Worm (Caenorhabditis elegans) whole organism, L1 larva: ENCODE results near the gene oma-1.

Experiments used
- Y116A8C.19 ChIP-seq: sonication (generic microtip); optimal IDR thresholded peaks from 2 replicates; lab custom pipeline; 2016; ENCODE audit warnings: missing compliant biosample characterization, missing genetic modification characterization, borderline replicate concordance
- alr-1 ChIP-seq: fragments of 200-800 bp; sonication (Bioruptor generic); optimal IDR thresholded peaks from 2 replicates; lab custom pipeline; 2018; ENCODE audit warnings: borderline replicate concordance, mild to moderate bottlenecking, missing genetic modification characterization, missing compliant biosample characterization
- ceh-82 ChIP-seq, 3 experiments: fragments of 150-350 bp in 1 of 3; sonication (generic microtip) in 2 of 3; optimal IDR thresholded peaks; 2 replicates each; lab custom pipeline; 2014 to 2017; ENCODE audit warnings: missing biosample characterization in 3 of 3, missing genetic modification characterization in 3 of 3
- dpl-1 ChIP-seq, 3 experiments: fragments of 150-350 bp in 2 of 3; sonication (generic microtip) in 1 of 3; optimal IDR thresholded peaks; 2 replicates each; lab custom pipeline; 2014 to 2017; ENCODE audit warnings: missing biosample characterization in 3 of 3, missing genetic modification characterization in 3 of 3, missing genetic modification reagents in 3 of 3
- efl-1 ChIP-seq, 4 experiments: fragments of 150-350 bp; optimal IDR thresholded peaks in 3 of 4; peaks in 1 of 4; 1 replicate in 1 of 4; 2 replicates in 3 of 4; lab custom pipeline; 2014; ENCODE audit warnings: missing biosample characterization in 2 of 4, missing genetic modification characterization in 2 of 4, missing genetic modification reagents in 2 of 4
- egl-27 ChIP-seq, 2 experiments: fragments of 150-350 bp in 1 of 2; sonication (generic microtip); optimal IDR thresholded peaks; 3 replicates each; lab custom pipeline; 2017 to 2018; ENCODE audit warnings: missing biosample characterization in 2 of 2, missing genetic modification characterization in 2 of 2, missing genetic modification reagents in 2 of 2
- ets-5 ChIP-seq: fragments of 200-800 bp; sonication (Bioruptor generic); IDR thresholded peaks from 2 replicates; pipeline ENCODE4 v1.3.6; 2022; ENCODE audit warnings: missing genetic modification characterization, missing compliant biosample characterization
- fkh-4 ChIP-seq: sonication (generic microtip); optimal IDR thresholded peaks from 2 replicates; lab custom pipeline; 2016; ENCODE audit warnings: missing compliant biosample characterization, missing genetic modification characterization, borderline replicate concordance
- fos-1 ChIP-seq: fragments of 150-350 bp; optimal IDR thresholded peaks from 2 replicates; lab custom pipeline; 2014; ENCODE audit warnings: missing biosample characterization, missing genetic modification characterization
- grh-1 ChIP-seq: fragments of 200-800 bp; sonication (Bioruptor generic); IDR thresholded peaks from 2 replicates; pipeline ENCODE4 v1.3.6; 2022; ENCODE audit warnings: missing genetic modification reagents, missing genetic modification characterization, missing compliant biosample characterization
- hlh-17 ChIP-seq: fragments of 200-800 bp; sonication (Bioruptor generic); optimal IDR thresholded peaks from 2 replicates; lab custom pipeline; 2018; ENCODE audit warnings: missing genetic modification characterization, mild to moderate bottlenecking, missing compliant biosample characterization, moderate library complexity, borderline replicate concordance
- hlh-4 ChIP-seq: sonication (generic microtip); optimal IDR thresholded peaks from 2 replicates; lab custom pipeline; 2016; ENCODE audit warnings: mild to moderate bottlenecking, missing genetic modification characterization, missing compliant biosample characterization
- jun-1 ChIP-seq: fragments of 150-350 bp; optimal IDR thresholded peaks from 2 replicates; lab custom pipeline; 2014; ENCODE audit warnings: missing biosample characterization, missing genetic modification reagents, missing genetic modification characterization
- lin-35 ChIP-seq, 2 experiments: fragments of 150-350 bp; optimal IDR thresholded peaks; 2 replicates each; lab custom pipeline; 2014; ENCODE audit warnings: missing biosample characterization in 2 of 2, missing genetic modification characterization in 2 of 2, missing genetic modification reagents in 2 of 2
- lir-3 ChIP-seq: sonication (generic microtip); optimal IDR thresholded peaks from 2 replicates; lab custom pipeline; 2016; ENCODE audit warnings: mild to moderate bottlenecking, missing genetic modification characterization, moderate library complexity, missing compliant biosample characterization; ENCODE audit not compliant: poor library complexity
- lsy-2 ChIP-seq, 2 experiments: fragments of 150-350 bp; optimal IDR thresholded peaks; 2 replicates each; lab custom pipeline; 2014; ENCODE audit warnings: missing biosample characterization in 2 of 2, missing genetic modification characterization in 2 of 2
- nhr-20 ChIP-seq: sonication (generic microtip); optimal IDR thresholded peaks from 2 replicates; lab custom pipeline; 2016; ENCODE audit warnings: mild to moderate bottlenecking, missing genetic modification characterization, missing compliant biosample characterization
- nhr-28 ChIP-seq: fragments of 150-350 bp; optimal IDR thresholded peaks from 2 replicates; lab custom pipeline; 2014; ENCODE audit warnings: missing biosample characterization, missing genetic modification characterization
- nhr-47 ChIP-seq: sonication (generic microtip); optimal IDR thresholded peaks from 2 replicates; lab custom pipeline; 2016; ENCODE audit warnings: mild to moderate bottlenecking, missing genetic modification characterization, moderate library complexity, missing compliant biosample characterization
- nhr-76 ChIP-seq: sonication (generic microtip); optimal IDR thresholded peaks from 2 replicates; lab custom pipeline; 2017; ENCODE audit warnings: missing biosample characterization, missing genetic modification characterization
- nhr-77 ChIP-seq: fragments of 150-350 bp; optimal IDR thresholded peaks from 2 replicates; lab custom pipeline; 2014; ENCODE audit warnings: missing biosample characterization, missing genetic modification characterization
- nhr-84 ChIP-seq: sonication (generic microtip); optimal IDR thresholded peaks from 2 replicates; lab custom pipeline; 2017; ENCODE audit warnings: missing biosample characterization, missing genetic modification characterization
- pqm-1 ChIP-seq: sonication (generic microtip); optimal IDR thresholded peaks from 3 replicates; lab custom pipeline; 2017; ENCODE audit warnings: missing biosample characterization, missing genetic modification characterization
- rnt-1 ChIP-seq: sonication (generic microtip); optimal IDR thresholded peaks from 2 replicates; lab custom pipeline; 2016; ENCODE audit warnings: mild to moderate bottlenecking, missing genetic modification characterization, moderate library complexity, missing compliant biosample characterization
- skn-1 ChIP-seq: fragments of 150-350 bp; optimal IDR thresholded peaks from 2 replicates; lab custom pipeline; 2014; ENCODE audit warnings: missing biosample characterization, missing genetic modification characterization
- sox-4 ChIP-seq: sonication (generic microtip); optimal IDR thresholded peaks from 2 replicates; lab custom pipeline; 2016; ENCODE audit warnings: missing genetic modification characterization, missing compliant biosample characterization
- sptf-1 ChIP-seq: fragments of 150-350 bp; optimal IDR thresholded peaks from 2 replicates; lab custom pipeline; 2014; ENCODE audit warnings: missing biosample characterization, missing genetic modification characterization
- tbx-2 ChIP-seq: sonication (generic microtip); optimal IDR thresholded peaks from 2 replicates; lab custom pipeline; 2016; ENCODE audit warnings: missing genetic modification characterization, missing compliant biosample characterization
- unc-130 ChIP-seq: fragments of 150-350 bp; optimal IDR thresholded peaks from 2 replicates; lab custom pipeline; 2017; ENCODE audit warnings: missing biosample characterization, missing genetic modification characterization, inconsistent platforms
- unc-62 ChIP-seq: fragments of 150-350 bp; optimal IDR thresholded peaks from 2 replicates; lab custom pipeline; 2014; ENCODE audit warnings: missing biosample characterization, missing genetic modification reagents, missing genetic modification characterization
- unc-86 ChIP-seq: sonication (generic microtip); optimal IDR thresholded peaks from 2 replicates; lab custom pipeline; 2016; ENCODE audit warnings: missing genetic modification characterization, missing compliant biosample characterization
- xbp-1 ChIP-seq: sonication (generic microtip); optimal IDR thresholded peaks from 2 replicates; lab custom pipeline; 2016; ENCODE audit warnings: missing genetic modification characterization, missing compliant biosample characterization
- zip-4 ChIP-seq: fragments of 200-800 bp; sonication (Bioruptor generic); optimal IDR thresholded peaks from 2 replicates; lab custom pipeline; 2018; ENCODE audit warnings: mild to moderate bottlenecking, missing genetic modification characterization, moderate library complexity, missing compliant biosample characterization
- ztf-11 ChIP-seq, 2 experiments: sonication (generic microtip); optimal IDR thresholded peaks; 2 replicates each; lab custom pipeline; 2016 to 2017; ENCODE audit warnings: missing genetic modification characterization in 2 of 2, missing biosample characterization in 1 of 2, missing compliant biosample characterization in 1 of 2

Gene oma-1

DNA sequence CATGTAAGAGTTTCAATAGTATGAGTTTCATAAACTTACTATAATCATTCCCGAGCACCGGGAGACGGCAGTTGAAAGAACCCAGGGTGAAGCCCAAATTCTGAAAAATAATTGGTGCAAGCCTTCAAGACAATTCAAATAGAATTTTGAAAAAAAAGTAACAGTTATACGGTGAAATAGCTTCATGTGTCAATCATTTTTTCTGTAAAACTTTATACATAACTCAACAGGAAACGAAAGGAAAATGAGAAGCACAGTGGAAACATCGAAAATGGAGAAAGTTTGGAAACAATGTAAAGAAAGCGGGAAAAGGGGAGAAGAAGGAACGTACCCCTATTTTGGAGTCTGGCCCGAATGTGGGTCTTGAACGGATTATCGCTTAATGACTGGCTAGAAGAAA, 15.8 kb upstream of the oma-1 start, which contains the start of gene C09G9.3:
TSS of gene C09G9.3 (minus strand) at position 101 of the 400 bp plus-strand sequence.
- TF ChIP-seq ceh-82 (tag; optimal IDR thresholded peaks at IDR 0.05; lab: Kevin White, UChicago) (no peak), nhr-84 (no peak), nhr-28 (tag; lab: Kevin White, UChicago) (no peak), dpl-1 (GFP tag; optimal IDR thresholded peaks at IDR 0.05; lab: Kevin White, UChicago) (no peak), alr-1 (tag; lab: Kevin White, UChicago) (no peak), fos-1 (tag; lab: Kevin White, UChicago) (no peak), zip-4 (GFP tag; lab: Kevin White, UChicago) (no peak), unc-86 (tag; lab: Kevin White, UChicago) (no peak), lsy-2 (tag; optimal IDR thresholded peaks at IDR 0.05; lab: Kevin White, UChicago) (no peak), unc-62 (no peak), lir-3 (tag; lab: Kevin White, UChicago) (no peak), Y116A8C.19 (tag; lab: Kevin White, UChicago) (no peak), nhr-77 (tag; lab: Kevin White, UChicago) (no peak), sptf-1 (no peak), xbp-1 (tag; lab: Kevin White, UChicago) (no peak), sox-4 (tag; lab: Kevin White, UChicago) (no peak)
- TF ChIP-seq, all 84 proteins: peak for 0

DNA sequence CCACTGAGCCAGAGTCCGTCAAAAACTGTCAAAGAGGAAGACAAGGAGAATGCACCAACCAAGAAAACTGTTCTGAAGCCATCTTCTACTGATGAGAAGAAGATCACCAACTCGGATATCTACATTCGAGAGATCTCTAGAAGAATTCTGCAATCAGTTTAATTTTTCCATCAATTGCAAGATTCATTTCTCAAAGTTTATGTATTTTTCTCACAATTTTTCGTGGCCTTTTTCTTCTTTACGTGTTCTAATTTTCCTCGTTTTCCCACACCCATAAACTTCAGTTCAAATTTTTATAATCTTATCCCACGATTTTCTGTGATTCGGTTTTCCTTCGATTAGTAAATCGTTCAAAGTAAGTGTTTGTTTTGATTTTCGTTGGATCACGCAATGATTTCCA, 14.9 kb upstream of the oma-1 start, which contains the start of gene hdl-2:
TSS of gene hdl-2 (plus strand) at position 301 of the 400 bp plus-strand sequence.
- no peak for TF ChIP-seq sptf-1
- TF ChIP-seq nhr-47 = no peak

- no peak for TF ChIP-seq nhr-20 (tag; lab: Kevin White, UChicago)
- no peak for TF ChIP-seq nhr-77 (tag; lab: Kevin White, UChicago)
- TF ChIP-seq lsy-2 (tag; optimal IDR thresholded peaks at IDR 0.05; lab: Kevin White, UChicago) = no peak
- no peak for TF ChIP-seq pqm-1 (tag; lab: Kevin White, UChicago)
- no peak for TF ChIP-seq alr-1 (tag; lab: Kevin White, UChicago)
- no peak for TF ChIP-seq skn-1
- no peak for TF ChIP-seq ztf-11 (tag; optimal IDR thresholded peaks at IDR 0.05; lab: Kevin White, UChicago)
- no peak for TF ChIP-seq efl-1 (optimal IDR thresholded peaks at IDR 0.05; lab: Kevin White, UChicago)
- no peak for TF ChIP-seq efl-1 (GFP tag; optimal IDR thresholded peaks at IDR 0.05 in 1 of 2; lab: Kevin White, UChicago)
- no peak for TF ChIP-seq ceh-82 (tag; optimal IDR thresholded peaks at IDR 0.05; lab: Kevin White, UChicago)
- TF ChIP-seq rnt-1 (tag; lab: Kevin White, UChicago) = no peak
These were observed 9.0 kb upstream of the oma-1 start, which contains the start of gene npax-4 for ce11 chrIV:8879810-8880209. Gene npax-4, minus strand, starts transcription at chrIV:8879910.

- TF ChIP-seq hlh-17 (GFP tag; lab: Kevin White, UChicago) = no peak
- TF ChIP-seq jun-1 = no peak
- no peak for TF ChIP-seq grh-1 (GFP tag; lab: Robert Waterston, UW)
- TF ChIP-seq egl-27 (tag; optimal IDR thresholded peaks at IDR 0.05; lab: Kevin White, UChicago) = no peak
- no peak for TF ChIP-seq lin-35 (GFP tag; optimal IDR thresholded peaks at IDR 0.05; lab: Kevin White, UChicago)
- no peak for TF ChIP-seq hlh-4 (tag; lab: Kevin White, UChicago)
- no peak for TF ChIP-seq xbp-1 (tag; lab: Kevin White, UChicago)
- no peak for TF ChIP-seq fkh-4 (tag; lab: Kevin White, UChicago)
- TF ChIP-seq sptf-1 = no peak
- TF ChIP-seq ztf-11 (tag; optimal IDR thresholded peaks at IDR 0.05; lab: Kevin White, UChicago) = no peak
- TF ChIP-seq Y116A8C.19 (tag; lab: Kevin White, UChicago) = no peak
- TF ChIP-seq nhr-76 (tag; lab: Kevin White, UChicago) = no peak
- TF ChIP-seq tbx-2 (tag; lab: Kevin White, UChicago) = no peak
- no peak for TF ChIP-seq unc-130
- TF ChIP-seq ets-5 (GFP tag; lab: Robert Waterston, UW) = no peak
These were observed 7.6 kb upstream of the oma-1 start, which contains the start of gene C09G9.8 for ce11 chrIV:8881181-8881580. Gene C09G9.8, plus strand, starts transcription at chrIV:8881481.
